Fruit fly (Drosophila melanogaster) whole organism, wandering third instar larva: ENCODE data around the gene CG7275.

Experiments used
- Abd-B ChIP-seq: fragments of >200 bp; optimal IDR thresholded peaks from 2 replicates; lab custom pipeline; 2017; ENCODE audit warnings: missing biosample characterization, missing genetic modification characterization
- CG32264 ChIP-seq: fragments of 200-800 bp; sonication (Bioruptor generic); optimal IDR thresholded peaks from 2 replicates; lab custom pipeline; 2016; ENCODE audit warnings: missing biosample characterization, missing genetic modification characterization
- CG9705 ChIP-seq: fragments of 200-800 bp; sonication (Bioruptor generic); optimal IDR thresholded peaks from 2 replicates; lab custom pipeline; 2018; ENCODE audit warnings: missing biosample characterization, mild to moderate bottlenecking, missing genetic modification characterization
- CrebA ChIP-seq: fragments of 200-800 bp; sonication (Bioruptor generic); optimal IDR thresholded peaks from 2 replicates; lab custom pipeline; 2016; ENCODE audit warnings: missing biosample characterization, mild to moderate bottlenecking, missing genetic modification characterization, borderline replicate concordance
- Dfd ChIP-seq: fragments of >200 bp; optimal IDR thresholded peaks from 2 replicates; lab custom pipeline; 2017; ENCODE audit warnings: missing biosample characterization, missing genetic modification characterization
- Dif ChIP-seq: fragments of 200-275, 200-300 bp; sonication (Bioruptor generic); optimal IDR thresholded peaks from 2 replicates; lab custom pipeline; 2018; ENCODE audit warnings: missing biosample characterization, missing genetic modification characterization; ENCODE audit not compliant: partially characterized antibody
- GATAd ChIP-seq: sonication (Bioruptor generic); optimal IDR thresholded peaks from 2 replicates; lab custom pipeline; 2016; ENCODE audit warnings: missing biosample characterization, missing genetic modification characterization
- HLH106 ChIP-seq: fragments of 200-800 bp; optimal IDR thresholded peaks from 3 replicates; lab custom pipeline; 2019; ENCODE audit warnings: missing biosample characterization, mild to moderate bottlenecking, missing genetic modification characterization, moderate library complexity
- Hnf4 ChIP-seq: fragments of 200-800 bp; sonication (Bioruptor generic); optimal IDR thresholded peaks from 2 replicates; lab custom pipeline; 2016; ENCODE audit warnings: missing biosample characterization, mild to moderate bottlenecking, missing genetic modification characterization
- Hr78 ChIP-seq: fragments of >200 bp; optimal IDR thresholded peaks from 2 replicates; lab custom pipeline; 2017; ENCODE audit warnings: missing biosample characterization, missing genetic modification characterization
- Hr83 ChIP-seq: fragments of 200-300 bp; sonication (Bioruptor generic); optimal IDR thresholded peaks from 2 replicates; lab custom pipeline; 2016; ENCODE audit warnings: missing biosample characterization, mild to moderate bottlenecking, missing genetic modification characterization, moderate library complexity; ENCODE audit not compliant: poor library complexity, severe bottlenecking
- Jra ChIP-seq: sonication (Bioruptor generic); optimal IDR thresholded peaks from 2 replicates; lab custom pipeline; 2016; ENCODE audit warnings: missing biosample characterization, missing genetic modification characterization
- Mio ChIP-seq: sonication (Bioruptor generic); optimal IDR thresholded peaks from 2 replicates; lab custom pipeline; 2016; ENCODE audit warnings: missing biosample characterization, missing genetic modification characterization
- Myc ChIP-seq: fragments of >200 bp; optimal IDR thresholded peaks from 2 replicates; lab custom pipeline; 2017
- N ChIP-seq: fragments of >200 bp; optimal IDR thresholded peaks from 2 replicates; lab custom pipeline; 2018; ENCODE audit warnings: missing biosample characterization, missing external identifiers, missing genetic modification characterization
- OdsH ChIP-seq: fragments of 200-800 bp; sonication (Bioruptor generic); optimal IDR thresholded peaks from 2 replicates; lab custom pipeline; 2016; ENCODE audit warnings: missing biosample characterization, mild to moderate bottlenecking, missing genetic modification characterization
- Rel ChIP-seq, 2 experiments: fragments of 200-800 bp; sonication (Bioruptor generic) in 1 of 2; optimal IDR thresholded peaks; 2 replicates in 1 of 2; 3 replicates in 1 of 2; lab custom pipeline; 2016 to 2019; ENCODE audit warnings: mild to moderate bottlenecking in 2 of 2, missing biosample characterization in 2 of 2, missing genetic modification characterization in 2 of 2, moderate library complexity in 1 of 2
- Sp1 ChIP-seq: fragments of 200-800 bp; sonication (Bioruptor generic); optimal IDR thresholded peaks from 3 replicates; lab custom pipeline; 2019; ENCODE audit warnings: missing biosample characterization, mild to moderate bottlenecking, missing genetic modification characterization, moderate library complexity
- Vsx2 ChIP-seq: fragments of 200-300, 225-300 bp; sonication (Bioruptor generic); optimal IDR thresholded peaks from 2 replicates; lab custom pipeline; 2018; ENCODE audit warnings: missing biosample characterization, missing genetic modification characterization; ENCODE audit not compliant: partially characterized antibody
- br ChIP-seq: fragments of 200-800 bp; sonication (Bioruptor generic); optimal IDR thresholded peaks from 2 replicates; lab custom pipeline; 2016; ENCODE audit warnings: missing biosample characterization, missing genetic modification characterization
- brk ChIP-seq: fragments of 200-800 bp; sonication (Bioruptor generic); optimal IDR thresholded peaks from 2 replicates; lab custom pipeline; 2016; ENCODE audit warnings: missing biosample characterization, mild to moderate bottlenecking, missing genetic modification characterization
- dl ChIP-seq, 2 experiments: fragments of 175-275, 200-275 bp in 1 of 2; fragments of 200-275 bp in 1 of 2; sonication (Bioruptor generic); optimal IDR thresholded peaks; lab custom pipeline; 2018; ENCODE audit warnings: mild to moderate bottlenecking in 2 of 2, missing biosample characterization in 2 of 2, missing genetic modification characterization in 2 of 2, moderate library complexity in 2 of 2; ENCODE audit not compliant: partially characterized antibody in 2 of 2, insufficient read depth in 1 of 2
- dmrt93B ChIP-seq: fragments of 200-800 bp; sonication (Bioruptor generic); optimal IDR thresholded peaks from 2 replicates; lab custom pipeline; 2018; ENCODE audit warnings: missing biosample characterization, mild to moderate bottlenecking, missing genetic modification characterization
- dsf ChIP-seq: sonication (Bioruptor generic); optimal IDR thresholded peaks from 2 replicates; lab custom pipeline; 2016; ENCODE audit warnings: missing biosample characterization, missing genetic modification characterization, borderline replicate concordance
- ey ChIP-seq: fragments of 200-800 bp; sonication (Bioruptor generic); optimal IDR thresholded peaks from 2 replicates; lab custom pipeline; 2016; ENCODE audit warnings: missing biosample characterization, missing genetic modification characterization
- foxo ChIP-seq, 2 experiments: fragments of 200-800 bp; sonication (Bioruptor generic); optimal IDR thresholded peaks; 2 replicates in 1 of 2; 3 replicates in 1 of 2; lab custom pipeline; 2016 to 2017; ENCODE audit warnings: missing biosample characterization in 2 of 2, missing genetic modification characterization in 2 of 2
- fru ChIP-seq: fragments of 200-800 bp; sonication (Bioruptor generic); optimal IDR thresholded peaks from 3 replicates; lab custom pipeline; 2016; ENCODE audit warnings: missing biosample characterization, mild to moderate bottlenecking, missing genetic modification characterization
- h ChIP-seq: fragments of 200-800 bp; sonication (Bioruptor generic); optimal IDR thresholded peaks from 3 replicates; lab custom pipeline; 2016; ENCODE audit warnings: missing biosample characterization, mild to moderate bottlenecking, missing genetic modification characterization
- jim ChIP-seq: fragments of 175-275, 200-325 bp; sonication (Bioruptor generic); optimal IDR thresholded peaks from 2 replicates; lab custom pipeline; 2016; ENCODE audit warnings: missing biosample characterization, mild to moderate bottlenecking, missing genetic modification characterization
- lola ChIP-seq: fragments of >200 bp; optimal IDR thresholded peaks from 2 replicates; lab custom pipeline; 2017; ENCODE audit warnings: missing biosample characterization, missing genetic modification characterization
- pan ChIP-seq: fragments of >200 bp; optimal IDR thresholded peaks from 2 replicates; lab custom pipeline; 2017
- psq ChIP-seq: fragments of 200-800 bp; sonication (Bioruptor generic); optimal IDR thresholded peaks from 3 replicates; lab custom pipeline; 2017; ENCODE audit warnings: missing biosample characterization, mild to moderate bottlenecking, missing genetic modification characterization, moderate library complexity
- rgr ChIP-seq: fragments of 200-800 bp; sonication (Bioruptor generic); optimal IDR thresholded peaks from 3 replicates; lab custom pipeline; 2016; ENCODE audit warnings: missing biosample characterization, mild to moderate bottlenecking, missing genetic modification characterization
- sage ChIP-seq: fragments of 200-800 bp; sonication (Bioruptor generic); optimal IDR thresholded peaks from 2 replicates; lab custom pipeline; 2016; ENCODE audit warnings: missing biosample characterization, mild to moderate bottlenecking, missing genetic modification characterization
- sv ChIP-seq: fragments of 200-800 bp; sonication (Bioruptor generic); optimal IDR thresholded peaks from 3 replicates; lab custom pipeline; 2016; ENCODE audit warnings: missing biosample characterization, missing genetic modification characterization
- tai ChIP-seq: sonication (Bioruptor generic); optimal IDR thresholded peaks from 2 replicates; lab custom pipeline; 2016; ENCODE audit warnings: missing biosample characterization, missing genetic modification characterization
- usp ChIP-seq: fragments of >200 bp; optimal IDR thresholded peaks from 2 replicates; lab custom pipeline; 2017; ENCODE audit warnings: missing biosample characterization, missing genetic modification characterization
- woc ChIP-seq: sonication (Bioruptor generic); optimal IDR thresholded peaks from 2 replicates; lab custom pipeline; 2016; ENCODE audit warnings: missing biosample characterization, mild to moderate bottlenecking, missing genetic modification characterization

The CG7275 gene

DNA sequence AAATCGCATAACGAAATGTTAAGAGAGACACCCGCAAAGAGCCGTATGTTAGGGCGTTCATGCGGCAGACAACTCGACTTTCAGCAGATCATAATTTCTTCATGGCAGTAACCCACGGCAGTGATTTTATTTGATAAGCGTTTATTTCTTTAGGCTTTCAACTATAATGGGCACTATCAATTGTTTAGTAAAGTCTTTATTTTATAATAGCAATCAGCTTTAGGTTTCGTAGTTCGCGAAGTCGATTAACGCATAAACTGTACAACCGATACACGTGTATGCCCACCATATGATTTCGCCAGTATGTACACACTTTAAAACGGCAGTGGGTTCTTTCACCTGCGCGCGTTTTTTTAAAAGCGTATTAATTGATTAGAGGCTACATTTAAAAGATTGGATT, 9.5 kb downstream of the CG7275 start, which contains the start of gene CG7841:
CG7841 (minus strand) TSS at position 20 of the 400 bp plus-strand sequence.
- TF ChIP-seq Vsx2 (GFP tag; lab: Kevin White, UChicago) = no peak
- peak; percentile 83 for TF ChIP-seq dsf (GFP tag; lab: Kevin White, UChicago)
- peak; percentile 96 for TF ChIP-seq woc
- peak; percentile 97 for TF ChIP-seq Jra (GFP tag; lab: Kevin White, UChicago)
- peak; percentile 85 for TF ChIP-seq Mio (GFP tag; lab: Kevin White, UChicago)
- peak; percentile 99 for TF ChIP-seq rgr (GFP tag; lab: Kevin White, UChicago)
- peak; percentile 99 for TF ChIP-seq Sp1 (GFP tag; lab: Kevin White, UChicago)
- TF ChIP-seq OdsH = peak; percentile 99
- TF ChIP-seq lola (GFP tag; lab: Kevin White, UChicago) = no peak
- peak; percentile 98 for TF ChIP-seq CG9705 (GFP tag; lab: Kevin White, UChicago)
- peak; percentile 97 for TF ChIP-seq ey (GFP tag; lab: Kevin White, UChicago)
- TF ChIP-seq dmrt93B (GFP tag; lab: Kevin White, UChicago) = peak; percentile 94
- no peak for TF ChIP-seq CrebA
- TF ChIP-seq Hr83 = no peak
- TF ChIP-seq Hr78 (GFP tag; lab: Kevin White, UChicago) = no peak
- TF ChIP-seq sage = peak; percentile 98
- peak; percentile 96 for TF ChIP-seq Hnf4 (GFP tag; lab: Kevin White, UChicago)
- peak; percentile 89 for TF ChIP-seq Rel (GFP tag; optimal IDR thresholded peaks at IDR 0.05; lab: Kevin White, UChicago)
- peak; percentile 95 for TF ChIP-seq Rel (tag; optimal IDR thresholded peaks at IDR 0.05; lab: Kevin White, UChicago)
- no peak for TF ChIP-seq Dif (GFP tag; lab: Kevin White, UChicago)
- TF ChIP-seq foxo (GFP tag; optimal IDR thresholded peaks at IDR 0.05; lab: Kevin White, UChicago) = peak; percentile 96 to 99
- TF ChIP-seq HLH106 (tag; lab: Kevin White, UChicago) = peak; percentile 99
- peak; percentile 97 for TF ChIP-seq CG32264 (GFP tag; lab: Kevin White, UChicago)
- peak; percentile 99 for TF ChIP-seq br (GFP tag; lab: Kevin White, UChicago)
- no peak for TF ChIP-seq jim
- TF ChIP-seq h (GFP tag; lab: Kevin White, UChicago) = peak; percentile 99
- TF ChIP-seq tai (GFP tag; lab: Kevin White, UChicago) = peak; percentile 96
- TF ChIP-seq brk (GFP tag; lab: Kevin White, UChicago) = peak; percentile 98
- peak; percentile 98 for TF ChIP-seq sv
- no peak for TF ChIP-seq usp
- no peak for TF ChIP-seq Myc
- TF ChIP-seq fru = peak; percentile 99
- no peak for TF ChIP-seq dl (GFP tag; optimal IDR thresholded peaks at IDR 0.05; lab: Kevin White, UChicago; ENCODE audit: insufficient read depth in 1 of 2, partially characterized antibody in 2 of 2)
- no peak for TF ChIP-seq Abd-B (GFP tag; lab: Kevin White, UChicago)
- TF ChIP-seq N (GFP tag; lab: Kevin White, UChicago) = no peak
- TF ChIP-seq psq = peak; percentile 93
- TF ChIP-seq pan (lab: Kevin White, UChicago) = no peak
- no peak for TF ChIP-seq GATAd (GFP tag; lab: Kevin White, UChicago)
- TF ChIP-seq Dfd (GFP tag; lab: Kevin White, UChicago) = no peak

dm6 chr3L:15508750-15509149, 10.0 kb downstream of the CG7275 start, which contains the start of gene Z600:
Gene Z600, plus strand, starts transcription at chr3L:15509061.
- no peak for TF ChIP-seq sv
- no peak for TF ChIP-seq GATAd (GFP tag; lab: Kevin White, UChicago)
- TF ChIP-seq dmrt93B (GFP tag; lab: Kevin White, UChicago) = no peak
- TF ChIP-seq, all 38 proteins: peak for 0

DNA sequence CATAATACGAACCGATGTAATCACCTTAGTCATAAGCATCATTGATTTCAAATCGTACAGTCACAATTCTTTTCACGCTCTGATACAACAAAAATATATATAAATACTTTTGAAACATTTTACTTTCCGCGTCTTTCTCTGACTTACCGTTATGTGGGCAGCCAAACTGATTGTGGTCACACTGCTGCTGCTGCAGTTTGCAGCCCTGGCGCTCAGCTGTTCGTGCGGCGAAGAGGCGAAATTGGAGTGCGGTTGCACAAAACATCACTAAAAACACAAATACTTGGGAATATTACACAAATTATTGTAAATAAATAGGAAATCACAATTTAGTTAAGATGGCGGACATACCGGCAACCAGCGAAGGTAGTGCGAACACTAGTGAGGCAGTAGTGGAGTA, 10.6 kb downstream of the CG7275 start, which contains the start of the genes gdl and gdl-ORF39:
gdl (plus strand) TSS at position 48 of the 400 bp plus-strand sequence.
gdl-ORF39 (plus strand) TSS at position 48 of the 400 bp plus-strand sequence.
- TF ChIP-seq lola (GFP tag; lab: Kevin White, UChicago) = no peak
- TF ChIP-seq psq = no peak
- no peak for TF ChIP-seq Abd-B (GFP tag; lab: Kevin White, UChicago)
- TF ChIP-seq CG32264 (GFP tag; lab: Kevin White, UChicago) = no peak
- no peak for TF ChIP-seq ey (GFP tag; lab: Kevin White, UChicago)
- TF ChIP-seq OdsH = no peak
- no peak for TF ChIP-seq foxo (GFP tag; optimal IDR thresholded peaks at IDR 0.05; lab: Kevin White, UChicago)
- TF ChIP-seq h (GFP tag; lab: Kevin White, UChicago) = no peak
- no peak for TF ChIP-seq sv
- TF ChIP-seq pan (lab: Kevin White, UChicago) = no peak
- TF ChIP-seq dmrt93B (GFP tag; lab: Kevin White, UChicago) = no peak
